Fruit fly (Drosophila melanogaster) ovary, adult (tissue): ENCODE measurements around the gene CG17768.

Source experiments
- CG17801 ChIP-seq: fragments of 200-800 bp; optimal IDR thresholded peaks from 2 replicates; lab custom pipeline; 2019; ENCODE audit warnings: missing biosample characterization, mild to moderate bottlenecking, missing genetic modification characterization, moderate library complexity; ENCODE audit not compliant: partially characterized antibody

The CG17768 gene

dm6 chr2L:10413251-10414127 lies 8.5 kb upstream of the CG17768 start, which contains the start of the genes CG5355 and Klp31E:
Gene CG5355, minus strand, starts transcription at chr2L:10413463.
Gene Klp31E, plus strand, starts transcription at chr2L:10414017.
- no peak for TF ChIP-seq CG17801 (GFP tag; lab: Kevin White, UChicago)

- peak; percentile 83 for TF ChIP-seq CG17801 (GFP tag; lab: Kevin White, UChicago)
Measured at dm6 chr2L:10408122-10408576, 3.1 kb upstream of the CG17768 start, which contains the start of the genes Ip259 and RpS27A. Gene Ip259, plus strand, starts transcription at chr2L:10408352. Gene RpS27A, plus strand, starts transcription at chr2L:10408352.

dm6 chr2L:10403803-10404315 lies 1.1 kb downstream of the CG17768 start:
- TF ChIP-seq CG17801 (GFP tag; lab: Kevin White, UChicago): no peak

dm6 chr2L:10396877-10397587 lies 8.0 kb downstream of the CG17768 start:
- no peak for TF ChIP-seq CG17801 (GFP tag; lab: Kevin White, UChicago)

- TF ChIP-seq CG17801 (GFP tag; lab: Kevin White, UChicago): peak; percentile 4
Measured at dm6 chr2L:10396488-10396824, 8.5 kb downstream of the CG17768 start, which contains the start of gene Cnot4. Gene Cnot4, plus strand, starts transcription at chr2L:10396716.

- TF ChIP-seq CG17801 (GFP tag; lab: Kevin White, UChicago): no peak
Measured at dm6 chr2L:10395642-10396487, 9.1 kb downstream of the CG17768 start, which contains the start of gene Mdh1. Gene Mdh1, minus strand, starts transcription at chr2L:10396332.

- TF ChIP-seq CG17801 (GFP tag; lab: Kevin White, UChicago): peak; percentile 8
Measured at dm6 chr2L:10395035-10395434, 10.0 kb downstream of the CG17768 start.

dm6 chr2L:10393467-10393866 lies 11.5 kb downstream of the CG17768 start:
- TF ChIP-seq CG17801 (GFP tag; lab: Kevin White, UChicago): no peak

- peak; percentile 41 for TF ChIP-seq CG17801 (GFP tag; lab: Kevin White, UChicago)
Measured at dm6 chr2L:10387869-10388726, 16.9 kb downstream of the CG17768 start, which contains the start of gene da. Gene da, plus strand, starts transcription at chr2L:10388105.

dm6 chr2L:10386824-10387223 lies 18.2 kb downstream of the CG17768 start:
- TF ChIP-seq CG17801 (GFP tag; lab: Kevin White, UChicago): no peak

- TF ChIP-seq CG17801 (GFP tag; lab: Kevin White, UChicago): peak; percentile 36
Measured at dm6 chr2L:10386208-10386805, 18.7 kb downstream of the CG17768 start, which contains the start of the genes Cdk1 and mRpS7. Gene Cdk1, minus strand, starts transcription at chr2L:10386262. Gene mRpS7, plus strand, starts transcription at chr2L:10386662.

- TF ChIP-seq CG17801 (GFP tag; lab: Kevin White, UChicago): peak; percentile 33
Measured at dm6 chr2L:10381890-10382450, 23.0 kb downstream of the CG17768 start, which contains the start of gene CG5096. Gene CG5096, plus strand, starts transcription at chr2L:10382263.
